Fruit fly (Drosophila melanogaster): ENCODE measurements around the gene wrm2.

- TF ChIP-seq Sin3A (optimal IDR thresholded peaks at IDR 0.05), result no peak
- no peak for TF ChIP-seq h (optimal IDR thresholded peaks at IDR 0.05)
- TF ChIP-seq Myc (optimal IDR thresholded peaks at IDR 0.05), result no peak
- TF ChIP-seq psq (optimal IDR thresholded peaks at IDR 0.05), result no peak
- no peak for TF ChIP-seq insv (optimal IDR thresholded peaks at IDR 0.05)
Measured at dm6 chr3L:7313559-7314132, 21.4 kb downstream of the wrm2 start.

All from Kc167 (cell line).